Worm (Caenorhabditis elegans): Measurements from ENCODE around the gene rsd-2.

The rsd-2 gene

ce11 chrIV:13559020-13559419 is 19.0 kb upstream of the rsd-2 start:
- peak; percentile 65; the same call in 1 of the 2 replicates for TF ChIP-seq zfh-2 (GFP tag; conservative IDR thresholded peaks at IDR 0.05)
- no peak for TF ChIP-seq rcor-1 (GFP tag; IDR thresholded peaks at IDR 0.05)
- no peak for TF ChIP-seq attf-6 (GFP tag; IDR thresholded peaks at IDR 0.05)
- TF ChIP-seq egl-44 (GFP tag; IDR thresholded peaks at IDR 0.05) = no peak

DNA sequence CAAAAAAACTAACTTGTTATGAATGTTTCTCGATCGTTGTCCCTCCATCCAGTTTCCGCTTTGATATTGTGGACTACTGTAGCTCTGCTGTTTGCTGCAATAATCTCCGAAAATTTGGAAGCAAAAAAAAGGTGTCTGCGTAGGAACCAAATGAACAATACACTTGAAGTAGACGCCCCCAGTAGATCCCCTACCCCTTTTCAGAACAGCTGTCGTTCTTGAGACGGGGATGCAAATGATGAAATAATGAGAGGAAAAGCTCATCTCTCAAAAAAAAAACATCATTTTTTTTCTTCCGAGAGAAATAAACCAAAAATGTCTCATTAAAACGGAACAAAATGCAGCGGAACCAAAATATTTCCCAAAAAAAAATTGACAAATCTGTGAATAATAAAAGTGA is 17.3 kb upstream of the rsd-2 start:
- TF ChIP-seq ceh-40 (GFP tag; IDR thresholded peaks at IDR 0.05) (no peak), aptf-2 (GFP tag; conservative IDR thresholded peaks at IDR 0.05) (no peak), F52B5.7 (tag; optimal IDR thresholded peaks at IDR 0.05) (no peak), mcd-1 (GFP tag; IDR thresholded peaks at IDR 0.05) (no peak), pha-4 (tag; optimal IDR thresholded peaks at IDR 0.05) (no peak), snpc-4 (GFP tag; optimal IDR thresholded peaks at IDR 0.05) (no peak), snpc-4 (tag; optimal IDR thresholded peaks at IDR 0.05) (no peak)

- no peak for TF ChIP-seq B0336.3 (GFP tag; IDR thresholded peaks at IDR 0.05)
- TF ChIP-seq hsf-1 (GFP tag; IDR thresholded peaks at IDR 0.05) = no peak
- no peak for TF ChIP-seq madf-6 (GFP tag; IDR thresholded peaks at IDR 0.05)
- no peak for TF ChIP-seq F49E8.2 (tag; optimal IDR thresholded peaks at IDR 0.05; ENCODE audit: insufficient read depth)
- no peak for TF ChIP-seq ztf-26 (tag; optimal IDR thresholded peaks at IDR 0.05)
- TF ChIP-seq let-526 (GFP tag; IDR thresholded peaks at IDR 0.05) = no peak
- no peak for TF ChIP-seq hrde-1 (tag; optimal IDR thresholded peaks at IDR 0.05; ENCODE audit: borderline replicate concordance)
- TF ChIP-seq repo-1 (tag; optimal IDR thresholded peaks at IDR 0.05) = no peak
- TF ChIP-seq chd-7 (tag; optimal IDR thresholded peaks at IDR 0.05) = no peak
- TF ChIP-seq cebp-1 (GFP tag; IDR thresholded peaks at IDR 0.05) = no peak
- TF ChIP-seq cebp-1 (tag; optimal IDR thresholded peaks at IDR 0.05) = no peak
- TF ChIP-seq atf-7 (tag; optimal IDR thresholded peaks at IDR 0.05) = no peak
- no peak for TF ChIP-seq B0019.2 (GFP tag; conservative IDR thresholded peaks at IDR 0.05)
- TF ChIP-seq ceh-79 (tag; optimal IDR thresholded peaks at IDR 0.05) = no peak
- TF ChIP-seq F57A8.1 (GFP tag; optimal IDR thresholded peaks at IDR 0.05) = no peak
- no peak for TF ChIP-seq nfya-1 (tag; optimal IDR thresholded peaks at IDR 0.05; ENCODE audit: borderline replicate concordance, insufficient read depth)
- TF ChIP-seq dpl-1 (GFP tag; optimal IDR thresholded peaks at IDR 0.05) = no peak
- no peak for TF ChIP-seq ZK185.1 (tag; optimal IDR thresholded peaks at IDR 0.05; ENCODE audit: poor library complexity, severe bottlenecking)
- no peak for TF ChIP-seq lsy-27 (tag; optimal IDR thresholded peaks at IDR 0.05; ENCODE audit: borderline replicate concordance, insufficient read depth)
- TF ChIP-seq Y67H2A.10 (GFP tag; conservative IDR thresholded peaks at IDR 0.05) = no peak
Observed at ce11 chrIV:13555508-13555907, 15.4 kb upstream of the rsd-2 start.

ce11 chrIV:13554350-13554749 is 14.3 kb upstream of the rsd-2 start:
- no peak for TF ChIP-seq K12H6.12 (tag; optimal IDR thresholded peaks at IDR 0.05)
- no peak for TF ChIP-seq ceh-58 (GFP tag; IDR thresholded peaks at IDR 0.05)
- no peak for TF ChIP-seq ZK185.1 (tag; optimal IDR thresholded peaks at IDR 0.05; ENCODE audit: poor library complexity, severe bottlenecking)
- TF ChIP-seq bed-2 (GFP tag; IDR thresholded peaks at IDR 0.05) = no peak
- no peak for TF ChIP-seq unc-130 (GFP tag; optimal IDR thresholded peaks at IDR 0.05)
- TF ChIP-seq pha-4 (tag; optimal IDR thresholded peaks at IDR 0.05) = no peak
- TF ChIP-seq mxl-1 (tag; optimal IDR thresholded peaks at IDR 0.05) = no peak
- TF ChIP-seq ceh-27 (GFP tag; optimal IDR thresholded peaks at IDR 0.05) = no peak
- no peak for TF ChIP-seq nfyb-1 (GFP tag; IDR thresholded peaks at IDR 0.05)
- no peak for TF ChIP-seq tbx-9 (tag; optimal IDR thresholded peaks at IDR 0.05; ENCODE audit: borderline replicate concordance)
- TF ChIP-seq nfya-1 (tag; optimal IDR thresholded peaks at IDR 0.05; ENCODE audit: borderline replicate concordance, insufficient read depth) = no peak
- TF ChIP-seq akir-1 (GFP tag; optimal IDR thresholded peaks at IDR 0.05) = no peak
- TF ChIP-seq lsl-1 (GFP tag; optimal IDR thresholded peaks at IDR 0.05) = no peak
- TF ChIP-seq die-1 (tag; optimal IDR thresholded peaks at IDR 0.05) = no peak
- TF ChIP-seq ama-1 (optimal IDR thresholded peaks at IDR 0.05) = no peak
- no peak for TF ChIP-seq ama-1 (GFP tag; optimal IDR thresholded peaks at IDR 0.05)
- no peak for TF ChIP-seq F55B11.4 (tag; optimal IDR thresholded peaks at IDR 0.05; ENCODE audit: borderline replicate concordance, insufficient read depth)
